Worm (Caenorhabditis elegans): Measurements from ENCODE around the gene eef-1B.1.

Gene eef-1B.1

ce11 chrIII:7973968-7974607 lies 902 bp upstream of the eef-1B.1 start (continued):
- TF ChIP-seq ekl-4 (GFP tag; IDR thresholded peaks at IDR 0.05) (no peak), T26A5.8 (tag; optimal IDR thresholded peaks at IDR 0.05) (no peak), hrde-1 (tag; optimal IDR thresholded peaks at IDR 0.05; ENCODE audit: borderline replicate concordance) (no peak), ZK185.1 (tag; optimal IDR thresholded peaks at IDR 0.05; ENCODE audit: poor library complexity, severe bottlenecking) (no peak), hmg-20 (GFP tag; IDR thresholded peaks at IDR 0.05) (no peak), unc-130 (GFP tag; optimal IDR thresholded peaks at IDR 0.05) (no peak)

ce11 chrIII:7972687-7973086 lies 499 bp downstream of the eef-1B.1 start:
- TF ChIP-seq egrh-3 (GFP tag; IDR thresholded peaks at IDR 0.05) (peak; percentile 22; the same call in 1 of the 2 replicates), repo-1 (tag; optimal IDR thresholded peaks at IDR 0.05) (no peak)

- TF ChIP-seq dox-1 (GFP tag; IDR thresholded peaks at IDR 0.05): no peak
- TF ChIP-seq F57A8.1 (GFP tag; optimal IDR thresholded peaks at IDR 0.05): no peak
- no peak for TF ChIP-seq rcor-1 (GFP tag; IDR thresholded peaks at IDR 0.05)
- no peak for TF ChIP-seq F55B11.4 (tag; optimal IDR thresholded peaks at IDR 0.05; ENCODE audit: borderline replicate concordance, insufficient read depth)
- TF ChIP-seq athp-1 (tag; optimal IDR thresholded peaks at IDR 0.05): no peak
- TF ChIP-seq nfya-2 (GFP tag; IDR thresholded peaks at IDR 0.05): no peak
- no peak for TF ChIP-seq hlh-12 (tag; optimal IDR thresholded peaks at IDR 0.05)
- 0 out of 2 replicates have a peak, but pooled peaks have one; percentile 45 for TF ChIP-seq madf-3 (GFP tag; IDR thresholded peaks at IDR 0.05)
- TF ChIP-seq F23B12.7 (tag; optimal IDR thresholded peaks at IDR 0.05; ENCODE audit: insufficient read depth): no peak
- peak; percentile 21 for TF ChIP-seq snpc-3.4 (tag; optimal IDR thresholded peaks at IDR 0.05)
- TF ChIP-seq Y95B8A.8 (GFP tag; IDR thresholded peaks at IDR 0.05): no peak
- no peak for TF ChIP-seq K11D2.4 (GFP tag; IDR thresholded peaks at IDR 0.05)
- peak; percentile 10 for TF ChIP-seq F49E8.2 (tag; optimal IDR thresholded peaks at IDR 0.05; ENCODE audit: insufficient read depth)
- no peak for TF ChIP-seq dpff-1 (tag; optimal IDR thresholded peaks at IDR 0.05)
- no peak for TF ChIP-seq ztf-18 (tag; optimal IDR thresholded peaks at IDR 0.05)
- TF ChIP-seq egrh-3 (GFP tag; IDR thresholded peaks at IDR 0.05): no peak
- TF ChIP-seq attf-3 (GFP tag; conservative IDR thresholded peaks at IDR 0.05): no peak
- TF ChIP-seq lir-1 (GFP tag; conservative IDR thresholded peaks at IDR 0.05): no peak
- TF ChIP-seq Y56A3A.18 (GFP tag; IDR thresholded peaks at IDR 0.05): 0 out of 2 replicates have a peak, but pooled peaks have one; percentile 48
- no peak for TF ChIP-seq hmg-20 (GFP tag; IDR thresholded peaks at IDR 0.05)
- no peak for TF ChIP-seq lin-35 (GFP tag; optimal IDR thresholded peaks at IDR 0.05)
- no peak for TF ChIP-seq egl-44 (GFP tag; IDR thresholded peaks at IDR 0.05)
- no peak for TF ChIP-seq lin-26 (GFP tag; IDR thresholded peaks at IDR 0.05)
- TF ChIP-seq atf-7 (tag; optimal IDR thresholded peaks at IDR 0.05): no peak
- no peak for TF ChIP-seq nfya-1 (tag; optimal IDR thresholded peaks at IDR 0.05; ENCODE audit: borderline replicate concordance, insufficient read depth)
- no peak for TF ChIP-seq hmg-1.2 (GFP tag; IDR thresholded peaks at IDR 0.05)
- no peak for TF ChIP-seq egl-18 (GFP tag; IDR thresholded peaks at IDR 0.05)
- TF ChIP-seq D2030.7 (GFP tag; IDR thresholded peaks at IDR 0.05): no peak
- TF ChIP-seq ztf-25 (GFP tag; IDR thresholded peaks at IDR 0.05): no peak
- 0 out of 2 replicates have a peak, but pooled peaks have one; percentile 52 for TF ChIP-seq ekl-4 (GFP tag; IDR thresholded peaks at IDR 0.05)
- TF ChIP-seq F10E7.11 (tag; optimal IDR thresholded peaks at IDR 0.05): no peak
- TF ChIP-seq sea-2 (GFP tag; IDR thresholded peaks at IDR 0.05): no peak
- TF ChIP-seq snpc-1.1 (tag; optimal IDR thresholded peaks at IDR 0.05; ENCODE audit: insufficient read depth): no peak
- TF ChIP-seq lin-54 (GFP tag; optimal IDR thresholded peaks at IDR 0.05): no peak
- no peak for TF ChIP-seq F52B5.7 (tag; optimal IDR thresholded peaks at IDR 0.05)
- TF ChIP-seq tbx-9 (tag; optimal IDR thresholded peaks at IDR 0.05; ENCODE audit: borderline replicate concordance): no peak
- TF ChIP-seq akir-1 (GFP tag; optimal IDR thresholded peaks at IDR 0.05): no peak
- TF ChIP-seq ztf-22 (GFP tag; optimal IDR thresholded peaks at IDR 0.05): no peak
Observed at ce11 chrIII:7972061-7972460, 1.1 kb downstream of the eef-1B.1 start, which contains the start of gene F54H12.5. TSS of gene F54H12.5 (minus strand) at chrIII:7972161.
